Fruit fly (Drosophila melanogaster) whole organism, embryonic: ENCODE data around the gene CG43248.

Experiments used
- B-H2 ChIP-seq: fragments of 200-800 bp; sonication (Bioruptor generic); optimal IDR thresholded peaks from 2 replicates; lab custom pipeline; 2018; ENCODE audit warnings: missing biosample characterization, mild to moderate bottlenecking, missing genetic modification characterization
- Bgb ChIP-seq: fragments of 200-800 bp; sonication (Bioruptor generic); IDR thresholded peaks from 2 replicates; pipeline ENCODE4 v1.3.6; 2022; ENCODE audit warnings: missing biosample characterization, missing genetic modification characterization; ENCODE audit not compliant: partially characterized antibody
- BtbVII ChIP-seq: fragments of 200-800 bp; sonication (Bioruptor generic); optimal IDR thresholded peaks from 3 replicates; lab custom pipeline; 2017; ENCODE audit warnings: missing biosample characterization, mild to moderate bottlenecking, missing genetic modification characterization
- CG11560 ChIP-seq: fragments of 200-800 bp; sonication (Bioruptor generic); IDR thresholded peaks from 3 replicates; pipeline ENCODE4 v1.3.6; 2022; ENCODE audit warnings: missing biosample characterization, missing genetic modification characterization
- CG12391 ChIP-seq: fragments of 200-800 bp; sonication (Bioruptor generic); optimal IDR thresholded peaks from 3 replicates; lab custom pipeline; 2018; ENCODE audit warnings: missing biosample characterization, mild to moderate bottlenecking, missing genetic modification characterization, moderate library complexity
- CG12942 ChIP-seq: fragments of 200-800 bp; sonication (Bioruptor generic); optimal IDR thresholded peaks from 3 replicates; lab custom pipeline; 2016; ENCODE audit warnings: missing biosample characterization, missing genetic modification characterization
- CG13775 ChIP-seq: fragments of 200-800 bp; sonication (Bioruptor generic); optimal IDR thresholded peaks from 3 replicates; lab custom pipeline; 2017; ENCODE audit warnings: missing biosample characterization, mild to moderate bottlenecking, missing genetic modification characterization
- CG15269 ChIP-seq: fragments of 200-800 bp; sonication (Bioruptor generic); optimal IDR thresholded peaks from 2 replicates; lab custom pipeline; 2018; ENCODE audit warnings: missing biosample characterization, mild to moderate bottlenecking, missing genetic modification characterization, moderate library complexity
- CG1792 ChIP-seq: fragments of 200-800 bp; sonication (Bioruptor generic); optimal IDR thresholded peaks from 2 replicates; lab custom pipeline; 2016; ENCODE audit warnings: missing biosample characterization, missing genetic modification characterization
- CG18476 ChIP-seq: fragments of 200-800 bp; sonication (Bioruptor generic); optimal IDR thresholded peaks from 2 replicates; lab custom pipeline; 2016; ENCODE audit warnings: missing biosample characterization, mild to moderate bottlenecking, missing genetic modification characterization
- CG32767 ChIP-seq: fragments of 200-800 bp; sonication (Bioruptor generic); IDR thresholded peaks from 2 replicates; pipeline ENCODE4 v1.3.6; 2022; ENCODE audit warnings: missing biosample characterization, missing genetic modification characterization
- CG32772 ChIP-seq: fragments of 200-800 bp; sonication (Bioruptor generic); IDR thresholded peaks from 2 replicates; pipeline ENCODE4 v1.3.6; 2022; ENCODE audit warnings: missing biosample characterization, missing genetic modification characterization
- CG33213 ChIP-seq: fragments of 200-800 bp; sonication (Bioruptor generic); optimal IDR thresholded peaks from 3 replicates; lab custom pipeline; 2016; ENCODE audit warnings: missing biosample characterization, missing genetic modification characterization
- CG4360 ChIP-seq: fragments of 200-800 bp; sonication (Bioruptor generic); IDR thresholded peaks from 2 replicates; pipeline ENCODE4 v1.3.6; 2022; ENCODE audit warnings: missing biosample characterization, missing genetic modification characterization
- CG4820 ChIP-seq: fragments of 200-800 bp; sonication (Bioruptor generic); optimal IDR thresholded peaks from 3 replicates; lab custom pipeline; 2016; ENCODE audit warnings: missing biosample characterization, missing genetic modification characterization
- CG4854 ChIP-seq: fragments of 200-800 bp; sonication (Bioruptor generic); optimal IDR thresholded peaks from 2 replicates; lab custom pipeline; 2016; ENCODE audit warnings: missing biosample characterization, missing genetic modification characterization, inconsistent platforms
- CG7271 ChIP-seq: fragments of 200-800 bp; sonication (Bioruptor generic); optimal IDR thresholded peaks from 2 replicates; lab custom pipeline; 2018; ENCODE audit warnings: missing biosample characterization, mild to moderate bottlenecking, missing genetic modification characterization, moderate library complexity
- CG7786 ChIP-seq: fragments of 200-800 bp; sonication (Bioruptor generic); optimal IDR thresholded peaks from 2 replicates; lab custom pipeline; 2016; ENCODE audit warnings: missing biosample characterization, missing genetic modification characterization
- CG8924 ChIP-seq: fragments of 200-800 bp; optimal IDR thresholded peaks from 3 replicates; lab custom pipeline; 2019; ENCODE audit warnings: missing biosample characterization, mild to moderate bottlenecking, missing genetic modification characterization, moderate library complexity
- CG9727 ChIP-seq: fragments of 200-800 bp; sonication (Bioruptor generic); optimal IDR thresholded peaks from 3 replicates; lab custom pipeline; 2017; ENCODE audit warnings: missing biosample characterization, mild to moderate bottlenecking, missing genetic modification characterization
- CG9817 ChIP-seq: fragments of 200-800 bp; sonication (Bioruptor generic); optimal IDR thresholded peaks from 2 replicates; lab custom pipeline; 2018; ENCODE audit warnings: missing biosample characterization, mild to moderate bottlenecking, missing genetic modification characterization, moderate library complexity
- CoRest ChIP-seq: fragments of 200-800 bp; sonication (Bioruptor generic); optimal IDR thresholded peaks from 3 replicates; lab custom pipeline; 2018; ENCODE audit warnings: missing biosample characterization, mild to moderate bottlenecking, missing genetic modification characterization, moderate library complexity
- ERR ChIP-seq: fragments of 200-800 bp; sonication (Bioruptor generic); optimal IDR thresholded peaks from 2 replicates; lab custom pipeline; 2016; ENCODE audit warnings: missing biosample characterization, missing genetic modification characterization
- Eip74EF ChIP-seq, 2 experiments: fragments of 200-800 bp in 1 of 2; fragments of >200 bp in 1 of 2; sonication (Bioruptor generic) in 1 of 2; optimal IDR thresholded peaks; 2 replicates each; lab custom pipeline; 2017 to 2019; ENCODE audit warnings: missing biosample characterization in 2 of 2, missing genetic modification characterization in 2 of 2, mild to moderate bottlenecking in 1 of 2, moderate library complexity in 1 of 2
- Jarid2 ChIP-seq: fragments of 200-800 bp; sonication (Bioruptor generic); optimal IDR thresholded peaks from 3 replicates; lab custom pipeline; 2017; ENCODE audit warnings: mild to moderate bottlenecking, missing biosample characterization, missing genetic modification reagents, missing genetic modification characterization
- MTF-1 ChIP-seq: fragments of 200-800 bp; sonication (Bioruptor generic); optimal IDR thresholded peaks from 2 replicates; lab custom pipeline; 2018; ENCODE audit warnings: missing biosample characterization, mild to moderate bottlenecking, missing genetic modification characterization, borderline replicate concordance
- Meics ChIP-seq: fragments of 200-800 bp; sonication (Bioruptor generic); optimal IDR thresholded peaks from 2 replicates; lab custom pipeline; 2017; ENCODE audit warnings: missing biosample characterization, mild to moderate bottlenecking, missing genetic modification characterization
- Myb ChIP-seq: fragments of 200-800 bp; sonication (Bioruptor generic); optimal IDR thresholded peaks from 2 replicates; lab custom pipeline; 2016; ENCODE audit warnings: missing biosample characterization, missing genetic modification characterization
- Neu2 ChIP-seq: fragments of 200-800 bp; sonication (Bioruptor generic); optimal IDR thresholded peaks from 3 replicates; lab custom pipeline; 2016; ENCODE audit warnings: missing biosample characterization, missing genetic modification characterization, borderline replicate concordance
- Side ChIP-seq: fragments of 200-800 bp; sonication (Bioruptor generic); optimal IDR thresholded peaks from 2 replicates; lab custom pipeline; 2016; ENCODE audit warnings: missing biosample characterization, missing genetic modification characterization
- Spps ChIP-seq: fragments of 200-800 bp; sonication (Bioruptor generic); optimal IDR thresholded peaks from 2 replicates; lab custom pipeline; 2018; ENCODE audit warnings: missing biosample characterization, mild to moderate bottlenecking, missing genetic modification characterization
- al ChIP-seq: fragments of 200-800 bp; sonication (Bioruptor generic); IDR thresholded peaks from 2 replicates; pipeline ENCODE4 v1.3.6; 2022; ENCODE audit warnings: missing biosample characterization, missing genetic modification characterization
- btn ChIP-seq: fragments of 200-800 bp; sonication (Bioruptor generic); optimal IDR thresholded peaks from 2 replicates; lab custom pipeline; 2016; ENCODE audit warnings: missing biosample characterization, missing genetic modification characterization
- cg ChIP-seq: fragments of 200-800 bp; sonication (Bioruptor generic); optimal IDR thresholded peaks from 3 replicates; lab custom pipeline; 2019; ENCODE audit warnings: missing biosample characterization, mild to moderate bottlenecking, missing genetic modification characterization, moderate library complexity
- da ChIP-seq: fragments of 200-800 bp; sonication (Bioruptor generic); optimal IDR thresholded peaks from 2 replicates; lab custom pipeline; 2016; ENCODE audit warnings: missing biosample characterization, missing genetic modification characterization
- fru ChIP-seq: fragments of >200 bp; optimal IDR thresholded peaks from 2 replicates; lab custom pipeline; 2017
- ind ChIP-seq: fragments of 200-800 bp; sonication (Bioruptor generic); optimal IDR thresholded peaks from 3 replicates; lab custom pipeline; 2016; ENCODE audit warnings: missing biosample characterization, missing genetic modification characterization
- ken ChIP-seq: fragments of 200-800 bp; sonication (Bioruptor generic); IDR thresholded peaks from 3 replicates; pipeline ENCODE4 v1.3.6; 2022; ENCODE audit warnings: missing biosample characterization, missing genetic modification characterization
- mam ChIP-seq: fragments of 200-800 bp; sonication (Bioruptor generic); optimal IDR thresholded peaks from 3 replicates; lab custom pipeline; 2016; ENCODE audit warnings: missing biosample characterization, missing genetic modification characterization
- peb ChIP-seq: fragments of 200-800 bp; sonication (Bioruptor generic); IDR thresholded peaks from 2 replicates; pipeline ENCODE4 v1.3.6; 2022; ENCODE audit warnings: missing biosample characterization, missing genetic modification characterization
- phol ChIP-seq: fragments of 200-800 bp; sonication (Bioruptor generic); optimal IDR thresholded peaks from 3 replicates; lab custom pipeline; 2018; ENCODE audit warnings: missing biosample characterization, mild to moderate bottlenecking, missing genetic modification characterization, moderate library complexity
- pita ChIP-seq: fragments of 200-800 bp; sonication (Bioruptor generic); optimal IDR thresholded peaks from 2 replicates; lab custom pipeline; 2017; ENCODE audit warnings: missing biosample characterization, mild to moderate bottlenecking, missing genetic modification characterization
- ranshi ChIP-seq: fragments of 200-800 bp; sonication (Bioruptor generic); IDR thresholded peaks from 2 replicates; pipeline ENCODE4 v1.3.6; 2022; ENCODE audit warnings: missing biosample characterization, missing genetic modification characterization
- repo ChIP-seq: fragments of 200-800 bp; sonication (Bioruptor generic); optimal IDR thresholded peaks from 2 replicates; lab custom pipeline; 2016; ENCODE audit warnings: missing biosample characterization, missing genetic modification characterization
- shn ChIP-seq: fragments of 200-800 bp; sonication (Bioruptor generic); optimal IDR thresholded peaks from 3 replicates; lab custom pipeline; 2016; ENCODE audit warnings: missing biosample characterization, missing genetic modification characterization
- sob ChIP-seq: fragments of 200-800 bp; sonication (Bioruptor generic); IDR thresholded peaks from 2 replicates; pipeline ENCODE4 v1.3.6; 2022; ENCODE audit warnings: missing biosample characterization, missing genetic modification characterization
- trem ChIP-seq: fragments of 200-800 bp; optimal IDR thresholded peaks from 3 replicates; lab custom pipeline; 2019; ENCODE audit warnings: missing biosample characterization, mild to moderate bottlenecking, missing genetic modification characterization, moderate library complexity
- tup ChIP-seq: fragments of 200-800 bp; sonication (Bioruptor generic); optimal IDR thresholded peaks from 2 replicates; lab custom pipeline; 2016; ENCODE audit warnings: missing biosample characterization, mild to moderate bottlenecking, missing genetic modification characterization, moderate library complexity
- vnd ChIP-seq: fragments of 200-800 bp; sonication (Bioruptor generic); IDR thresholded peaks from 3 replicates; pipeline ENCODE4 v1.3.6; 2022; ENCODE audit warnings: missing biosample characterization, missing genetic modification characterization; ENCODE audit not compliant: partially characterized antibody
- wek ChIP-seq: fragments of 200-800 bp; sonication (Bioruptor generic); optimal IDR thresholded peaks from 3 replicates; lab custom pipeline; 2018; ENCODE audit warnings: missing biosample characterization, mild to moderate bottlenecking, missing genetic modification characterization, moderate library complexity
- yki ChIP-seq: fragments of >200 bp; optimal IDR thresholded peaks from 3 replicates; lab custom pipeline; 2018

Gene CG43248

dm6 chr3L:15508233-15508632, 23.0 kb downstream of the CG43248 start, which contains the start of gene CG7841 (continued):
- peak; percentile 97 for TF ChIP-seq phol (tag; lab: Kevin White, UChicago)
- peak; percentile 96; the same call in 1 of the 2 replicates for TF ChIP-seq ranshi (GFP tag; lab: Robert Waterston, UW)
- peak; percentile 98 for TF ChIP-seq CG13775
- TF ChIP-seq Jarid2 (GFP tag; lab: Kevin White, UChicago) = peak; percentile 88
- peak; percentile 99 for TF ChIP-seq B-H2 (GFP tag; lab: Kevin White, UChicago)
- TF ChIP-seq pita (GFP tag; lab: Kevin White, UChicago) = no peak
- TF ChIP-seq cg (GFP tag; lab: Kevin White, UChicago) = peak; percentile 21
- TF ChIP-seq Neu2 (GFP tag; lab: Kevin White, UChicago) = peak; percentile 91
- TF ChIP-seq Eip74EF (GFP tag; optimal IDR thresholded peaks at IDR 0.05; lab: Kevin White, UChicago) = peak in 1 of 2 experiments; percentile 98
- TF ChIP-seq ind (GFP tag; lab: Kevin White, UChicago) = peak; percentile 96
- TF ChIP-seq CG7271 = peak; percentile 86
- peak; percentile 97 for TF ChIP-seq CG4854 (GFP tag; lab: Kevin White, UChicago)
- peak; percentile 51 for TF ChIP-seq yki (lab: Kevin White, UChicago)
- TF ChIP-seq CG8924 = peak; percentile 99
- TF ChIP-seq CG4360 (GFP tag; lab: Robert Waterston, UW) = peak; percentile 74
- peak; percentile 96 for TF ChIP-seq CG9817 (tag; lab: Kevin White, UChicago)
- peak; percentile 99 for TF ChIP-seq BtbVII (GFP tag; lab: Kevin White, UChicago)
- peak; percentile 93 for TF ChIP-seq ken (GFP tag; lab: Robert Waterston, UW)
- peak; percentile 79 for TF ChIP-seq peb (GFP tag; lab: Robert Waterston, UW)
- TF ChIP-seq vnd = no peak
- peak; percentile 97 for TF ChIP-seq trem (tag; lab: Kevin White, UChicago)
- TF ChIP-seq CG18476 (GFP tag; lab: Kevin White, UChicago) = peak; percentile 97
- no peak for TF ChIP-seq Bgb (GFP tag; lab: Robert Waterston, UW)
- TF ChIP-seq CG11560 (tag; lab: Robert Waterston, UW) = no peak
- peak; percentile 96 for TF ChIP-seq shn (GFP tag; lab: Kevin White, UChicago)
- peak; percentile 96 for TF ChIP-seq CG1792 (GFP tag; lab: Kevin White, UChicago)
- peak; percentile 96 for TF ChIP-seq mam
- peak; percentile 99 for TF ChIP-seq CG9727 (GFP tag; lab: Kevin White, UChicago)
- peak; percentile 95 for TF ChIP-seq wek (GFP tag; lab: Kevin White, UChicago)
- peak; percentile 88 for TF ChIP-seq al
- TF ChIP-seq CG7786 = peak; percentile 94
- TF ChIP-seq CG32767 (GFP tag; lab: Robert Waterston, UW) = peak; percentile 96
- peak; percentile 94 for TF ChIP-seq CG12942 (GFP tag; lab: Kevin White, UChicago)
- peak; percentile 99 for TF ChIP-seq CG12391 (tag; lab: Kevin White, UChicago)
- peak; percentile 95 for TF ChIP-seq sob (GFP tag; lab: Robert Waterston, UW)
- TF ChIP-seq Side (GFP tag; lab: Kevin White, UChicago) = peak; percentile 98
- no peak; the same call in 1 of the 2 replicates for TF ChIP-seq CG32772 (GFP tag; lab: Robert Waterston, UW)
- peak; percentile 94 for TF ChIP-seq btn
- peak; percentile 100 for TF ChIP-seq CG4820
- no peak for TF ChIP-seq fru (lab: Kevin White, UChicago)
- TF ChIP-seq da (GFP tag; lab: Kevin White, UChicago) = peak; percentile 94
- peak; percentile 98 for TF ChIP-seq CG15269 (tag; lab: Kevin White, UChicago)
- TF ChIP-seq MTF-1 (GFP tag; lab: Kevin White, UChicago) = peak; percentile 97
- TF ChIP-seq Spps = peak; percentile 98
- peak; percentile 87 for TF ChIP-seq Myb
- TF ChIP-seq repo = peak; percentile 97
- peak; percentile 98 for TF ChIP-seq CoRest (tag; lab: Kevin White, UChicago)
- peak; percentile 97 for TF ChIP-seq ERR (GFP tag; lab: Kevin White, UChicago)
- TF ChIP-seq tup (GFP tag; lab: Kevin White, UChicago) = peak; percentile 96
- TF ChIP-seq CG33213 (GFP tag; lab: Kevin White, UChicago) = peak; percentile 97
- peak; percentile 98 for TF ChIP-seq Meics (GFP tag; lab: Kevin White, UChicago)
